Fruit fly (Drosophila melanogaster): ENCODE data around the gene mRpL45.

Gene mRpL45

DNA sequence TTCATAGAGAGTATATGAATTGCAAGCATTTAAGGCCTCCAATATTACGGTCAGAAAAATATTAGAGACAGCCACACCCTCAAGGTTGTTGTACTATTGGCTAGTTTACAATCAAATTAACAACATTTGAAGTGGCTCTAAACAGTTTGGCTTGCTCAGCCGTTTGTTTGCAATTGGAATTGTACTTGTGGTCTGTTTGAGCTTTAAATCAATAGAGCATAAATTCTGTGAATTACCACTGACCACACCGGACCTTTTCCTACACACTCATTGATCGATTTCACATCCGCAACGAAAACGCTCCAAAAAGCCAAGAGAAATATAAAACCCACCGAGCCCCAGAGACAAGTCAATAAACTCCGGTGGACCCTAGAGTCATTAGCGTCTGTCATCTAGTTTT lies 44.7 kb upstream of the mRpL45 start (continued):
- peak; percentile 9 for TF ChIP-seq HHEX (GFP tag; optimal IDR thresholded peaks at IDR 0.05)
- peak; percentile 15 for TF ChIP-seq sens (GFP tag)

- TF ChIP-seq Pdp1 (GFP tag; optimal IDR thresholded peaks at IDR 0.05) (peak in 1 of 2 experiments; percentile 13), Ets65A (GFP tag) (peak; percentile 25), Med (GFP tag) (peak; percentile 6), grau (tag; optimal IDR thresholded peaks at IDR 0.05) (peak; percentile 26), Drgx (GFP tag; IDR thresholded peaks at IDR 0.05) (peak; percentile 34; the same call in 1 of the 2 replicates), sens (GFP tag) (peak; percentile 59), crc (GFP tag; optimal IDR thresholded peaks at IDR 0.05) (no peak), CG13894 (tag; optimal IDR thresholded peaks at IDR 0.05) (no peak)
These were observed 42.1 kb upstream of the mRpL45 start for dm6 chr3R:22576096-22576697.

DNA sequence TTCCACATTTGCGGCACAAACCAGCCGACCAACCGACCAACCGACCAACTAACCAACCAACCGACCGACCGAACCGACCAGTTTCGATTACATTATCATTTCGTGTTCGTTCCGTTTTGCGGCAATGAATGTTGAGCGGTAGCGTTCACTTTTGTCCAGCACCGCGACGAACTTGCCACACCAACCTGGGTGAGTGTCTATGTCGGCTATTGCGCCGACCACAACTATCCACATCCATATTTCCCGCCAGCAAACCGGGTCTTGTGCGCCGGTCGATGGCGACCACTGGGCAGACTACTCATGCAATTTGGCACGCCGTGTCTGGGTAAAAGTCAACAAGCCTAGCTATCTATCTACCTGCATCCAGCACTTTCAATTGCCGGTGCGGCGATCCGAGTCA lies 41.3 kb upstream of the mRpL45 start:
- TF ChIP-seq Kr (GFP tag; optimal IDR thresholded peaks at IDR 0.05), result no peak
- no peak for TF ChIP-seq Gsc (GFP tag; IDR thresholded peaks at IDR 0.05)
- TF ChIP-seq nerfin-2 (GFP tag; IDR thresholded peaks at IDR 0.05; ENCODE audit: partially characterized antibody), result no peak
- no peak for TF ChIP-seq Meics (GFP tag; optimal IDR thresholded peaks at IDR 0.05)
- no peak for TF ChIP-seq CG31388 (GFP tag; optimal IDR thresholded peaks at IDR 0.05)
- no peak for TF ChIP-seq CG2678 (tag; optimal IDR thresholded peaks at IDR 0.05)
- no peak for TF ChIP-seq CG18011 (GFP tag; optimal IDR thresholded peaks at IDR 0.05)
- TF ChIP-seq CG6175 (GFP tag; IDR thresholded peaks at IDR 0.05), result peak; percentile 55; the same call in 1 of the 3 replicates
- TF ChIP-seq CoRest (tag; optimal IDR thresholded peaks at IDR 0.05), result no peak
- no peak for TF ChIP-seq zen2 (GFP tag; IDR thresholded peaks at IDR 0.05; ENCODE audit: partially characterized antibody)
- no peak for TF ChIP-seq fd96Cb (tag; optimal IDR thresholded peaks at IDR 0.05)
- TF ChIP-seq kah (GFP tag; optimal IDR thresholded peaks at IDR 0.05), result no peak
- peak; percentile 73 for TF ChIP-seq CG5180 (GFP tag; optimal IDR thresholded peaks at IDR 0.05)

DNA sequence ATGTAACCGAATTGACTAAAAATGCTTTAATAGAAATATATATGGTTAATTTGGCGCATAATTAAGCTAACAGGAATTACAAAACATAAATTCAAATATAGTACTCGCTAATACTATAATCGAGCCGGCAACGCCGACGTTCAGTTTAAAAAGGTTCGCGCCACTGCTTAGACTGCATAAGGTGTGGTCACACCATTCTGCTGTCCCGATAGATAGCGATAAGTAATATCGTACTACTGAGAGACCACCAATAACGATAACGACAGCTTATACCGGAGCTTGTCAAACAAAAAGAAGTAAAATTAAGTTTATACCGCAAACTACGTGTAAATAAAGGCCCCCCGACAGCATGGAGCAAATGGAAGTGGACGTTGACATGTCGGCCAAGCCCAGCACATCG lies 37.7 kb upstream of the mRpL45 start, which contains the start of gene CSN6:
TSS of gene CSN6 (plus strand) at position 228 of the 400 bp plus-strand sequence.
- no peak for TF ChIP-seq E2f1 (GFP tag; IDR thresholded peaks at IDR 0.05)
- peak; percentile 18; the same call in 1 of the 3 replicates for TF ChIP-seq row (GFP tag; IDR thresholded peaks at IDR 0.05)
- TF ChIP-seq CG10267 (tag; optimal IDR thresholded peaks at IDR 0.05), result peak; percentile 61
- TF ChIP-seq dm (GFP tag; optimal IDR thresholded peaks at IDR 0.05), result peak; percentile 8
- TF ChIP-seq BEAF-32 (GFP tag; optimal IDR thresholded peaks at IDR 0.05), result peak; percentile 79
- peak; percentile 68 for TF ChIP-seq HmgD (GFP tag; optimal IDR thresholded peaks at IDR 0.05)
- peak; percentile 84 for TF ChIP-seq amos (GFP tag; IDR thresholded peaks at IDR 0.05; ENCODE audit: partially characterized antibody)
- no peak for TF ChIP-seq bab2 (GFP tag; optimal IDR thresholded peaks at IDR 0.05)
- peak; percentile 82 for TF ChIP-seq Dll (GFP tag; IDR thresholded peaks at IDR 0.05; ENCODE audit: partially characterized antibody)
- peak; percentile 87 for TF ChIP-seq Dp (GFP tag; optimal IDR thresholded peaks at IDR 0.05)
- TF ChIP-seq CG2116 (GFP tag; optimal IDR thresholded peaks at IDR 0.05), result peak; percentile 55
- peak; percentile 93 for TF ChIP-seq MBD-R2 (GFP tag; IDR thresholded peaks at IDR 0.05)
- TF ChIP-seq Hr78 (GFP tag; optimal IDR thresholded peaks at IDR 0.05), result no peak
- no peak for TF ChIP-seq CG12744 (GFP tag; optimal IDR thresholded peaks at IDR 0.05)
- TF ChIP-seq gsb-n (tag; optimal IDR thresholded peaks at IDR 0.05), result no peak
- TF ChIP-seq CG42726 (GFP tag; IDR thresholded peaks at IDR 0.05; ENCODE audit: partially characterized antibody), result peak; percentile 92
- peak; percentile 8 for TF ChIP-seq grau (tag; optimal IDR thresholded peaks at IDR 0.05)
- no peak for TF ChIP-seq CG13775 (GFP tag; optimal IDR thresholded peaks at IDR 0.05)
- peak; percentile 61 for TF ChIP-seq GATAe (GFP tag; conservative IDR thresholded peaks at IDR 0.05)
- no peak for TF ChIP-seq Xrp1 (GFP tag; IDR thresholded peaks at IDR 0.05)
- no peak for TF ChIP-seq yki (optimal IDR thresholded peaks at IDR 0.05)
- peak; percentile 68 for TF ChIP-seq CG12155 (GFP tag; optimal IDR thresholded peaks at IDR 0.05)
- TF ChIP-seq ssp (GFP tag; IDR thresholded peaks at IDR 0.05), result no peak
- peak; percentile 62 for TF ChIP-seq Rfx (GFP tag; IDR thresholded peaks at IDR 0.05)
- TF ChIP-seq mirr (GFP tag; optimal IDR thresholded peaks at IDR 0.05), result no peak
